Worm (Caenorhabditis elegans) whole organism, L3 larva: Measurements from ENCODE around the gene K03A11.4.

ENCODE experiments used
- ZK546.5 ChIP-seq: sonication (generic microtip); optimal IDR thresholded peaks from 2 replicates; lab custom pipeline; 2017; ENCODE audit warnings: missing biosample characterization, missing genetic modification characterization
- ama-1 ChIP-seq: fragments of 150-350 bp; optimal IDR thresholded peaks from 2 replicates; lab custom pipeline; 2018
- lin-15B ChIP-seq: fragments of 150-350 bp; optimal IDR thresholded peaks from 2 replicates; lab custom pipeline; 2014; ENCODE audit warnings: missing biosample characterization, missing genetic modification characterization
- lsy-12 ChIP-seq: sonication (generic microtip); optimal IDR thresholded peaks from 2 replicates; lab custom pipeline; 2016; ENCODE audit warnings: mild to moderate bottlenecking, missing genetic modification characterization, missing compliant biosample characterization
- nhr-23 ChIP-seq: fragments of 150-350 bp; optimal IDR thresholded peaks from 2 replicates; lab custom pipeline; 2014; ENCODE audit warnings: missing biosample characterization, missing genetic modification reagents, missing genetic modification characterization
- nhr-76 ChIP-seq: fragments of 150-350 bp; sonication (generic microtip); optimal IDR thresholded peaks from 5 replicates; lab custom pipeline; 2014; ENCODE audit warnings: missing biosample characterization, missing genetic modification characterization
- pha-4 ChIP-seq: fragments of 150-350 bp; optimal IDR thresholded peaks from 2 replicates; lab custom pipeline; 2014; ENCODE audit warnings: missing biosample characterization, missing genetic modification reagents, missing genetic modification characterization
- unc-62 ChIP-seq: fragments of 150-350 bp; sonication (generic microtip); optimal IDR thresholded peaks from 4 replicates; lab custom pipeline; 2014; ENCODE audit warnings: missing biosample characterization, missing genetic modification reagents, missing genetic modification characterization

DNA sequence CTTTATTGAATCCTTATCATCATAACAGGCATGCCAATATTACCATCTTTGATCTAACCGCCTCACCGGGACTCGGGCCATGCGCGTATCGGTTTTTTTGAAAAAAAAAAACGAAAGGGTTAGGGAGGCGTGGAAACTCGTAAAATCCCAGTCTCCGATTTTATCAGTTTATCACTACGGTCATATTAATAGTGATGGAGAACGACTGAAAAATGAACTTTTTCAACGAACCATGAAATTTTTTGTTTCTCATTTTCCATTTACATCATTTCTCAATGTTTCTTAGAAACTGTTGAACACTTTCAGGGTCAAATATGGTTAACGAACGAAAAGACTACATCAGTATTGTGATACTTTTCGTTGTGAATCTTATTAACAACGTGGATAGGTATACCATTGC lies 52.0 kb downstream of the K03A11.4 start, which contains the start of gene spin-3:
- no peak for TF ChIP-seq unc-62 (GFP tag; lab: Kevin White, UChicago)
- no peak for TF ChIP-seq lsy-12 (tag; lab: Kevin White, UChicago)
- TF ChIP-seq lin-15B (tag; lab: Kevin White, UChicago) = no peak
- TF ChIP-seq ama-1 (lab: Kevin White, UChicago) = no peak
- no peak for TF ChIP-seq pha-4 (tag; lab: Kevin White, UChicago)
- TF ChIP-seq nhr-76 (tag; lab: Kevin White, UChicago) = no peak
- TF ChIP-seq nhr-23 (tag; lab: Kevin White, UChicago) = no peak
- no peak for TF ChIP-seq ZK546.5 (tag; lab: Kevin White, UChicago)
